Fruit fly (Drosophila melanogaster) whole organism: Measurements from ENCODE around the gene Osi14.

Experiments used
- CG8478 ChIP-seq: fragments of >200 bp; optimal IDR thresholded peaks from 2 replicates; lab custom pipeline; 2018; ENCODE audit warnings: inconsistent platforms
- Dll ChIP-seq: fragments of >200 bp; optimal IDR thresholded peaks from 2 replicates; lab custom pipeline; 2017
- EcR ChIP-seq, 2 experiments: fragments of >200 bp; optimal IDR thresholded peaks; 2 replicates each; lab custom pipeline; 2017; ENCODE audit warnings: missing biosample characterization in 2 of 2, missing genetic modification characterization in 2 of 2, missing genetic modification reagents in 2 of 2
- psq ChIP-seq: fragments of >200 bp; optimal IDR thresholded peaks from 2 replicates; lab custom pipeline; 2017
- usp ChIP-seq: fragments of >200 bp; optimal IDR thresholded peaks from 2 replicates; lab custom pipeline; 2017; ENCODE audit warnings: missing biosample characterization, missing genetic modification characterization, mixed read lengths

- TF ChIP-seq CG8478 (no peak), psq (lab: Kevin White, UChicago) (no peak), EcR (GFP tag; optimal IDR thresholded peaks at IDR 0.05; lab: Kevin White, UChicago) (no peak), Dll (lab: Kevin White, UChicago) (no peak), usp (GFP tag; lab: Kevin White, UChicago) (no peak)
These were observed 8.6 kb upstream of the Osi14 start for dm6 chr3R:6290289-6290688.
